Worm (Caenorhabditis elegans): ENCODE results near the gene F58B4.2.

The F58B4.2 gene

DNA sequence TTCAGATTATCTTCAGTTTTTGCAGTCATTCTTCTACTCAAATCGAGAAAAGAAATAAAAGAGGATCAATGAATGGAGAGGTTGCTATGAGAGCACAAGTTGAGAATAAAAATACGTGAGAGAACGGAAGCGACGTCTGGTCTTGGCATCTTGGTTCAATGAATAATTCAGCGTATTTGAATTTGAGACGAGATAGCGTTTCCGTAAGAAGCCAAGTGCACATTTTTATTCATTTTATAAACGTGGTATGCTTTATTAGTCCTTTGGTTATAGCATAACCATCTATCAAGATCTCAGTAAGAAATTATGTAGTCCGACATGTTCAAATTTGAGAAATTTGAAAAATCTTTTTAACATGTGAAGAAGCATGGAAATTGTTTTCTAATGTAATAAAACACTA is at the start of gene F58B4.2:
Gene F58B4.2, minus strand, starts transcription at position 101 of the 400 bp plus-strand sequence.
- TF ChIP-seq ceh-9 (tag; optimal IDR thresholded peaks at IDR 0.05) (no peak), sea-2 (GFP tag; optimal IDR thresholded peaks at IDR 0.05) (no peak), daf-12 (tag; optimal IDR thresholded peaks at IDR 0.05) (no peak), nhr-23 (tag; optimal IDR thresholded peaks at IDR 0.05) (no peak), nhr-237 (tag; optimal IDR thresholded peaks at IDR 0.05) (no peak), nhr-28 (tag; optimal IDR thresholded peaks at IDR 0.05) (no peak), mdl-1 (tag; optimal IDR thresholded peaks at IDR 0.05) (no peak), eor-1 (tag; optimal IDR thresholded peaks at IDR 0.05) (no peak), unc-62 (GFP tag; optimal IDR thresholded peaks at IDR 0.05) (no peak), unc-39 (tag; optimal IDR thresholded peaks at IDR 0.05) (no peak), ztf-4 (tag; optimal IDR thresholded peaks at IDR 0.05) (no peak), nhr-67 (tag; optimal IDR thresholded peaks at IDR 0.05) (no peak), egl-27 (tag; optimal IDR thresholded peaks at IDR 0.05) (no peak), ceh-82 (tag; optimal IDR thresholded peaks at IDR 0.05) (no peak), nfya-1 (tag; optimal IDR thresholded peaks at IDR 0.05; ENCODE audit: insufficient read depth) (no peak), fkh-10 (GFP tag; optimal IDR thresholded peaks at IDR 0.05) (no peak), ceh-28 (tag; optimal IDR thresholded peaks at IDR 0.05) (no peak), aly-2 (tag; optimal IDR thresholded peaks at IDR 0.05) (no peak)

ce11 chrV:10967594-10968273 is 49.5 kb upstream of the F58B4.2 start:
- TF ChIP-seq nhr-25 (tag; optimal IDR thresholded peaks at IDR 0.05): no peak
- peak; percentile 13 for TF ChIP-seq elt-2 (tag; optimal IDR thresholded peaks at IDR 0.05)

DNA sequence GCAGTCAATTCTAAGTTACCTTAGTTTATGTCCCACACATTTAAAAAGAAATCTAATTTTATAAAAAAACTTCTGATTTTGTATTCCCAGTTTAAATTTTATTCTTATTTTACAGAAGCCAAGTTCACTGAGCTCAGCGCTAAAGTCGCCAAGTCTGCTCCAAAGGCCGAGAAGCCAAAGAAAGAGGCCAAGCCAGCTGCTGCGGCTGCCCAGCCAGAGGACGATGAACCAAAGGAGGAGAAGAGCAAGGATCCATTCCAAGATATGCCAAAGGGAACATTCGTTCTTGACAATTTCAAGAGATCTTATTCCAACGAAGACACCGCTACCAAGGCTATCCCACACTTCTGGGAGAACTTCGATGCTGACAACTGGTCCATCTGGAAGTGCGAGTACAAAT is 48.6 kb upstream of the F58B4.2 start:
- TF ChIP-seq daf-12 (tag; optimal IDR thresholded peaks at IDR 0.05) (no peak), R02D3.7 (tag; optimal IDR thresholded peaks at IDR 0.05) (no peak), egl-27 (tag; optimal IDR thresholded peaks at IDR 0.05) (no peak), mdl-1 (tag; optimal IDR thresholded peaks at IDR 0.05) (no peak), lin-15B (tag; optimal IDR thresholded peaks at IDR 0.05) (no peak), nhr-11 (tag; optimal IDR thresholded peaks at IDR 0.05) (no peak), lsy-12 (tag; optimal IDR thresholded peaks at IDR 0.05) (no peak), ceh-9 (tag; optimal IDR thresholded peaks at IDR 0.05) (no peak), sea-2 (GFP tag; optimal IDR thresholded peaks at IDR 0.05) (no peak), ztf-4 (tag; optimal IDR thresholded peaks at IDR 0.05) (no peak), ama-1 (optimal IDR thresholded peaks at IDR 0.05) (no peak), nhr-76 (tag; optimal IDR thresholded peaks at IDR 0.05) (no peak), ceh-28 (tag; optimal IDR thresholded peaks at IDR 0.05) (no peak), zag-1 (tag; optimal IDR thresholded peaks at IDR 0.05) (no peak), ZK546.5 (tag; optimal IDR thresholded peaks at IDR 0.05) (no peak), tbx-2 (tag; optimal IDR thresholded peaks at IDR 0.05) (no peak), ceh-16 (tag; optimal IDR thresholded peaks at IDR 0.05) (no peak), fos-1 (tag; optimal IDR thresholded peaks at IDR 0.05) (no peak)

DNA sequence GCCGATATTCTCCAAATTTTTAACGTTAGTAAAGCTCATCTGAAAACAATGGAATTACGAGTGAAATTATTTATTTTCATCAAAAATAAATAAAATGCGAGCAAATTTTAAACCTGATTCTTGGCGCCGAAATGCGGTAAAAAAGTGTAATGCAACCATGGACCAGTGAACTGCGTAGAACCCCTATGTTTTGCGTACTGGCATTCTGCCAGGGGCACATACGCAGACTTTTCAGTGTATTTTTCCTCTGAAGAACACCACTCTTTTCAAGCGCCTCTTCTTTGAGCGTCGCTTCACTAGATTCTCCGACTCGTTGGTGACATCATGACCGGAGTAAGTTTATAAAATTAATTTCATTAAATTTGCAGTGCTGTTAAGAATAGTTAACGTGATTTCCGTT is 47.2 kb upstream of the F58B4.2 start, which contains the start of the genes ctf-4 and eef-1G:
Gene ctf-4, minus strand, starts transcription at position 39 of the 400 bp plus-strand sequence.
Gene eef-1G, plus strand, starts transcription at position 219 of the 400 bp plus-strand sequence.
- TF ChIP-seq ceh-82 (tag; optimal IDR thresholded peaks at IDR 0.05): peak; percentile 80
- TF ChIP-seq fos-1 (tag; optimal IDR thresholded peaks at IDR 0.05): peak; percentile 72
- TF ChIP-seq ceh-16 (tag; optimal IDR thresholded peaks at IDR 0.05): no peak
- TF ChIP-seq ceh-9 (tag; optimal IDR thresholded peaks at IDR 0.05): no peak
- TF ChIP-seq nhr-23 (tag; optimal IDR thresholded peaks at IDR 0.05): peak; percentile 99
- no peak for TF ChIP-seq aly-2 (tag; optimal IDR thresholded peaks at IDR 0.05)
- TF ChIP-seq eor-1 (tag; optimal IDR thresholded peaks at IDR 0.05): no peak
- no peak for TF ChIP-seq fkh-2 (tag; optimal IDR thresholded peaks at IDR 0.05)
- no peak for TF ChIP-seq hmg-11 (tag; optimal IDR thresholded peaks at IDR 0.05)
- peak; percentile 61 for TF ChIP-seq ama-1 (optimal IDR thresholded peaks at IDR 0.05)
- peak; percentile 68 for TF ChIP-seq nhr-77 (tag; optimal IDR thresholded peaks at IDR 0.05)
- TF ChIP-seq nhr-76 (tag; optimal IDR thresholded peaks at IDR 0.05): peak; percentile 26
- peak; percentile 99 for TF ChIP-seq pha-4 (tag; optimal IDR thresholded peaks at IDR 0.05)
- TF ChIP-seq ztf-4 (tag; optimal IDR thresholded peaks at IDR 0.05): peak; percentile 71
- peak; percentile 94 for TF ChIP-seq pqm-1 (tag; optimal IDR thresholded peaks at IDR 0.05)
- peak; percentile 96 for TF ChIP-seq lin-39 (tag; optimal IDR thresholded peaks at IDR 0.05)
- peak; percentile 62 for TF ChIP-seq fkh-10 (GFP tag; optimal IDR thresholded peaks at IDR 0.05)
- TF ChIP-seq tbx-2 (tag; optimal IDR thresholded peaks at IDR 0.05): peak; percentile 88
- peak; percentile 90 for TF ChIP-seq jun-1 (tag; optimal IDR thresholded peaks at IDR 0.05)
- no peak for TF ChIP-seq nhr-12 (tag; optimal IDR thresholded peaks at IDR 0.05)
- TF ChIP-seq elt-2 (tag; optimal IDR thresholded peaks at IDR 0.05): peak; percentile 91
- peak; percentile 88 for TF ChIP-seq skn-1 (tag; optimal IDR thresholded peaks at IDR 0.05)
- TF ChIP-seq nhr-67 (tag; optimal IDR thresholded peaks at IDR 0.05): peak; percentile 39
- TF ChIP-seq zag-1 (tag; optimal IDR thresholded peaks at IDR 0.05): no peak
- no peak for TF ChIP-seq sea-2 (GFP tag; optimal IDR thresholded peaks at IDR 0.05)
- TF ChIP-seq nhr-11 (tag; optimal IDR thresholded peaks at IDR 0.05): peak; percentile 91
- peak; percentile 82 for TF ChIP-seq R02D3.7 (tag; optimal IDR thresholded peaks at IDR 0.05)
- TF ChIP-seq ZK546.5 (tag; optimal IDR thresholded peaks at IDR 0.05): no peak
- TF ChIP-seq nfya-1 (tag; optimal IDR thresholded peaks at IDR 0.05; ENCODE audit: insufficient read depth): peak; percentile 97
- TF ChIP-seq unc-39 (tag; optimal IDR thresholded peaks at IDR 0.05): no peak
- no peak for TF ChIP-seq nhr-28 (tag; optimal IDR thresholded peaks at IDR 0.05)
- peak; percentile 93 for TF ChIP-seq nhr-43 (tag; optimal IDR thresholded peaks at IDR 0.05; ENCODE audit: poor library complexity, severe bottlenecking)
- TF ChIP-seq egl-27 (tag; optimal IDR thresholded peaks at IDR 0.05): peak; percentile 92
- peak; percentile 82 for TF ChIP-seq ceh-28 (tag; optimal IDR thresholded peaks at IDR 0.05)
- TF ChIP-seq ztf-11 (tag; optimal IDR thresholded peaks at IDR 0.05): no peak
- TF ChIP-seq elt-1 (tag; optimal IDR thresholded peaks at IDR 0.05): peak; percentile 70
